Worm (Caenorhabditis elegans) whole organism, early embryonic: ENCODE results near the gene F59B8.1.

Experiments used
- B0310.2 ChIP-seq: sonication (generic microtip); optimal IDR thresholded peaks from 2 replicates; lab custom pipeline; 2016; ENCODE audit warnings: mild to moderate bottlenecking, missing genetic modification characterization, missing compliant biosample characterization
- F13C5.2 ChIP-seq: sonication (generic microtip); optimal IDR thresholded peaks from 2 replicates; lab custom pipeline; 2017; ENCODE audit warnings: mild to moderate bottlenecking, missing genetic modification characterization, inconsistent platforms, missing compliant biosample characterization
- aly-1 ChIP-seq: sonication (generic microtip); optimal IDR thresholded peaks from 2 replicates; lab custom pipeline; 2016; ENCODE audit warnings: missing genetic modification characterization, missing compliant biosample characterization
- ama-1 ChIP-seq: fragments of 150-350 bp; optimal IDR thresholded peaks from 2 replicates; lab custom pipeline; 2014
- ceh-13 ChIP-seq: fragments of 200-800 bp; sonication (Bioruptor generic); optimal IDR thresholded peaks from 2 replicates; lab custom pipeline; 2018; ENCODE audit warnings: mild to moderate bottlenecking, missing genetic modification characterization, missing compliant biosample characterization
- ceh-36 ChIP-seq: sonication (generic microtip); optimal IDR thresholded peaks from 2 replicates; lab custom pipeline; 2016; ENCODE audit warnings: missing genetic modification characterization, inconsistent platforms, missing compliant biosample characterization
- ets-7 ChIP-seq: sonication (generic microtip); optimal IDR thresholded peaks from 2 replicates; lab custom pipeline; 2016; ENCODE audit warnings: missing genotype, missing genetic modification characterization, missing compliant biosample characterization
- flt-1 ChIP-seq: fragments of 200-800 bp; sonication (Bioruptor generic); IDR thresholded peaks from 2 replicates; pipeline ENCODE4 v1.3.6; 2022; ENCODE audit warnings: missing genetic modification characterization, missing compliant biosample characterization
- hmbx-1 ChIP-seq: sonication (generic microtip); optimal IDR thresholded peaks from 2 replicates; lab custom pipeline; 2016; ENCODE audit warnings: mild to moderate bottlenecking, missing genetic modification characterization, missing compliant biosample characterization
- hmg-4 ChIP-seq: fragments of 200-800 bp; sonication (Bioruptor generic); optimal IDR thresholded peaks from 2 replicates; lab custom pipeline; 2018; ENCODE audit warnings: mild to moderate bottlenecking, missing genetic modification characterization, missing compliant biosample characterization
- hnd-1 ChIP-seq: sonication (generic microtip); optimal IDR thresholded peaks from 2 replicates; lab custom pipeline; 2016; ENCODE audit warnings: missing genetic modification characterization, missing compliant biosample characterization
- pes-1 ChIP-seq: fragments of 200-800 bp; sonication (Bioruptor generic); IDR thresholded peaks from 2 replicates; pipeline ENCODE4 v1.3.6; 2022; ENCODE audit warnings: missing genetic modification reagents, missing genetic modification characterization, missing compliant biosample characterization
- scrt-1 ChIP-seq: fragments of 200-800 bp; sonication (Bioruptor generic); IDR thresholded peaks from 2 replicates; pipeline ENCODE4 v1.3.6; 2022; ENCODE audit warnings: missing genetic modification characterization, missing compliant biosample characterization
- sea-1 ChIP-seq: fragments of 200-800 bp; sonication (Bioruptor generic); conservative IDR thresholded peaks from 2 replicates; pipeline ENCODE4 v1.3.6; 2022; ENCODE audit warnings: missing genetic modification characterization, missing compliant biosample characterization
- tbx-11 ChIP-seq: fragments of 200-800 bp; sonication (Bioruptor generic); IDR thresholded peaks from 2 replicates; pipeline ENCODE4 v1.3.6; 2022; ENCODE audit warnings: missing genetic modification characterization, missing compliant biosample characterization
- tbx-37 ChIP-seq: fragments of 200-800 bp; sonication (Bioruptor generic); conservative IDR thresholded peaks from 2 replicates; pipeline ENCODE4 v1.3.6; 2022; ENCODE audit warnings: missing genetic modification reagents, missing genetic modification characterization, missing compliant biosample characterization
- tra-4 ChIP-seq: sonication (generic microtip); optimal IDR thresholded peaks from 2 replicates; lab custom pipeline; 2017; ENCODE audit warnings: missing genetic modification characterization, missing compliant biosample characterization

Gene F59B8.1

ce11 chrIV:9427959-9428358 is at the start of gene F59B8.1:
Gene F59B8.1 (plus strand): TSS chrIV:9428259.
- TF ChIP-seq ceh-13 (no peak), pes-1 (GFP tag; lab: Robert Waterston, UW) (no peak)

ce11 chrIV:9378272-9378671 is 49.8 kb upstream of the F59B8.1 start, which contains the start of gene C10C5.4:
Gene C10C5.4 (plus strand): TSS chrIV:9378552.
- TF ChIP-seq pes-1 (GFP tag; lab: Robert Waterston, UW) (no peak), aly-1 (no peak), ceh-13 (no peak)

ce11 chrIV:9381136-9381535 is 46.9 kb upstream of the F59B8.1 start, which contains the start of gene C10C5.5:
Gene C10C5.5 (plus strand): TSS chrIV:9381436.
- TF ChIP-seq hmg-4 (GFP tag; lab: Kevin White, UChicago) (no peak), pes-1 (GFP tag; lab: Robert Waterston, UW) (no peak), tbx-37 (GFP tag; lab: Robert Waterston, UW) (no peak), flt-1 (GFP tag; lab: Robert Waterston, UW) (no peak), scrt-1 (GFP tag; lab: Robert Waterston, UW) (no peak), tra-4 (tag; lab: Kevin White, UChicago) (no peak), hmbx-1 (tag; lab: Kevin White, UChicago) (no peak), F13C5.2 (tag; lab: Kevin White, UChicago) (no peak), hnd-1 (tag; lab: Kevin White, UChicago) (no peak), tbx-11 (GFP tag; lab: Robert Waterston, UW) (no peak), ceh-13 (no peak), ets-7 (tag; lab: Kevin White, UChicago) (no peak), ama-1 (lab: Kevin White, UChicago) (no peak), aly-1 (no peak), B0310.2 (no peak)

ce11 chrIV:9384826-9385225 is 43.2 kb upstream of the F59B8.1 start, which contains the start of gene C10C5.7:
Gene C10C5.7 (plus strand): TSS chrIV:9385126.
- TF ChIP-seq ets-7 (tag; lab: Kevin White, UChicago) (no peak), tbx-11 (GFP tag; lab: Robert Waterston, UW) (no peak), ama-1 (lab: Kevin White, UChicago) (no peak), pes-1 (GFP tag; lab: Robert Waterston, UW) (no peak), sea-1 (no peak), tra-4 (tag; lab: Kevin White, UChicago) (no peak), hmbx-1 (tag; lab: Kevin White, UChicago) (no peak), flt-1 (GFP tag; lab: Robert Waterston, UW) (no peak), B0310.2 (no peak), ceh-36 (tag; lab: Kevin White, UChicago) (no peak), F13C5.2 (tag; lab: Kevin White, UChicago) (no peak), hnd-1 (tag; lab: Kevin White, UChicago) (no peak), tbx-37 (GFP tag; lab: Robert Waterston, UW) (no peak), aly-1 (no peak)

ce11 chrIV:9386038-9386437 is 42.0 kb upstream of the F59B8.1 start, which contains the start of gene daf-15:
Gene daf-15 (plus strand): TSS chrIV:9386208.
- TF ChIP-seq ceh-36 (tag; lab: Kevin White, UChicago): no peak
- TF ChIP-seq ets-7 (tag; lab: Kevin White, UChicago): no peak
- TF ChIP-seq sea-1: no peak
- no peak for TF ChIP-seq ceh-13

ce11 chrIV:9396118-9396517 is 31.9 kb upstream of the F59B8.1 start, which contains the start of gene col-121:
Gene col-121 (minus strand): TSS chrIV:9396218.
- TF ChIP-seq scrt-1 (GFP tag; lab: Robert Waterston, UW): no peak
- TF ChIP-seq hmbx-1 (tag; lab: Kevin White, UChicago): no peak
- no peak for TF ChIP-seq F13C5.2 (tag; lab: Kevin White, UChicago)
- no peak for TF ChIP-seq tbx-11 (GFP tag; lab: Robert Waterston, UW)
- TF ChIP-seq flt-1 (GFP tag; lab: Robert Waterston, UW): no peak
- TF ChIP-seq ama-1 (lab: Kevin White, UChicago): no peak
- TF ChIP-seq tra-4 (tag; lab: Kevin White, UChicago): no peak
- no peak for TF ChIP-seq hnd-1 (tag; lab: Kevin White, UChicago)
- TF ChIP-seq ets-7 (tag; lab: Kevin White, UChicago): no peak
- no peak for TF ChIP-seq tbx-37 (GFP tag; lab: Robert Waterston, UW)
- no peak for TF ChIP-seq B0310.2
- no peak for TF ChIP-seq aly-1
- TF ChIP-seq hmg-4 (GFP tag; lab: Kevin White, UChicago): no peak
- no peak for TF ChIP-seq ceh-13
- TF ChIP-seq pes-1 (GFP tag; lab: Robert Waterston, UW): no peak
- no peak for TF ChIP-seq sea-1
- no peak for TF ChIP-seq ceh-36 (tag; lab: Kevin White, UChicago)

- no peak for TF ChIP-seq hmg-4 (GFP tag; lab: Kevin White, UChicago)
- TF ChIP-seq F13C5.2 (tag; lab: Kevin White, UChicago): no peak
- no peak for TF ChIP-seq pes-1 (GFP tag; lab: Robert Waterston, UW)
- no peak for TF ChIP-seq flt-1 (GFP tag; lab: Robert Waterston, UW)
- no peak for TF ChIP-seq ama-1 (lab: Kevin White, UChicago)
- TF ChIP-seq aly-1: no peak
- no peak for TF ChIP-seq ceh-36 (tag; lab: Kevin White, UChicago)
Measured at ce11 chrIV:9397278-9397677, 30.8 kb upstream of the F59B8.1 start, which contains the start of gene F56D5.3. Gene F56D5.3 (plus strand): TSS chrIV:9397578.

ce11 chrIV:9398512-9398911 is 29.5 kb upstream of the F59B8.1 start, which contains the start of gene F56D5.2:
Gene F56D5.2 (minus strand): TSS chrIV:9398612.
- TF ChIP-seq tbx-11 (GFP tag; lab: Robert Waterston, UW) (no peak), sea-1 (no peak), ets-7 (tag; lab: Kevin White, UChicago) (no peak)
